Fruit fly (Drosophila melanogaster) whole organism, wandering third instar larva: ENCODE data around the gene TBC1d7.

ENCODE experiments used
- Abd-B ChIP-seq: fragments of >200 bp; optimal IDR thresholded peaks from 2 replicates; lab custom pipeline; 2017; ENCODE audit warnings: missing biosample characterization, missing genetic modification characterization
- br ChIP-seq: fragments of 200-800 bp; sonication (Bioruptor generic); optimal IDR thresholded peaks from 2 replicates; lab custom pipeline; 2016; ENCODE audit warnings: missing biosample characterization, missing genetic modification characterization
- pan ChIP-seq: fragments of >200 bp; optimal IDR thresholded peaks from 2 replicates; lab custom pipeline; 2017

DNA sequence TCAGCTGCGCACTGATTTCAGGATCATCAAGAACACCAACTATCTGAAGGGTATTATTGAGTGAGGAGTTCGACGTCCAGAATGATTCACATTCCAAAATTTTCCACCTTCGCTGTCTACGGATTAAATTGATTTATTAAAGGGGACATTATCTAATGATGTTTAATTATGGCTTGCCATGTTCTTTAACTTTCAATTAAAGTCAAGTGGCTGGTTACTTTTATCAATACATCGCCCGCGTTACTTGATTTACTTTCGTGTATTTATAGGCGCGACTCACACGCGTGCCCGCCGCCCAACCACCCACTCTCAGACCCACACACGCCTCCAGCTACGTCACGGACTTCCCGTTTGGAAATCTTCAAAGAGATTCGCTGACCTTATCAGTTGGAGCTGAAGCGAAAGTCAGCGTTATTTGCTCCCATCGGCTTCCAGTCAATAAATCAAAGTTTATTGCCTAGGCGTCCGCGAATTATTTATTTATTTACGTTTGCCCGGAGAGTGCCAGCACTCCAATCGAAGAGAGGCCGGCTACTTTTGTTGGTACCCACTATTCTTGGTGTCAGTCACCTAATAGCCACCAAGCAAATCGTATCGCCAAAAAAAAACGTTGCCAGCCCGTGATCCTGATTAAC is 24.1 kb upstream of the TBC1d7 start, which contains the start of gene Npc2f:
- TF ChIP-seq pan (no peak), Abd-B (no peak), br (GFP tag; lab: Kevin White, UChicago) (no peak)
